Worm (Caenorhabditis elegans) whole organism, L1 larva: Measurements from ENCODE around the gene str-39.

Source experiments
- C16A3.4 ChIP-seq: fragments of 150-350 bp; optimal IDR thresholded peaks from 2 replicates; lab custom pipeline; 2014; ENCODE audit warnings: missing biosample characterization, missing genetic modification characterization
- aha-1 ChIP-seq: fragments of 150-350 bp; optimal IDR thresholded peaks from 2 replicates; lab custom pipeline; 2014; ENCODE audit warnings: missing biosample characterization, missing genetic modification characterization
- ama-1 ChIP-seq: fragments of 150-350 bp; optimal IDR thresholded peaks from 2 replicates; lab custom pipeline; 2014
- ceh-63 ChIP-seq: fragments of 200-800 bp; sonication (Bioruptor generic); optimal IDR thresholded peaks from 2 replicates; lab custom pipeline; 2018; ENCODE audit warnings: mild to moderate bottlenecking, missing genetic modification characterization, missing compliant biosample characterization
- ceh-88 ChIP-seq: fragments of 200-800 bp; sonication (Bioruptor generic); IDR thresholded peaks from 2 replicates; pipeline ENCODE4 v1.3.6; 2022; ENCODE audit warnings: missing genetic modification characterization, missing compliant biosample characterization
- ceh-90 ChIP-seq: sonication (generic microtip); optimal IDR thresholded peaks from 2 replicates; lab custom pipeline; 2016; ENCODE audit warnings: missing genetic modification characterization, missing compliant biosample characterization
- ces-1 ChIP-seq: fragments of 150-350 bp; optimal IDR thresholded peaks from 2 replicates; lab custom pipeline; 2014; ENCODE audit warnings: missing biosample characterization, missing genetic modification reagents, missing genetic modification characterization
- dpl-1 ChIP-seq, 3 experiments: fragments of 150-350 bp in 2 of 3; sonication (generic microtip) in 1 of 3; optimal IDR thresholded peaks; 2 replicates each; lab custom pipeline; 2014 to 2017; ENCODE audit warnings: missing biosample characterization in 3 of 3, missing genetic modification characterization in 3 of 3, missing genetic modification reagents in 3 of 3
- efl-1 ChIP-seq, 4 experiments: fragments of 150-350 bp; optimal IDR thresholded peaks in 3 of 4; peaks in 1 of 4; 1 replicate in 1 of 4; 2 replicates in 3 of 4; lab custom pipeline; 2014; ENCODE audit warnings: missing biosample characterization in 2 of 4, missing genetic modification characterization in 2 of 4, missing genetic modification reagents in 2 of 4
- egl-13 ChIP-seq: sonication (generic microtip); optimal IDR thresholded peaks from 2 replicates; lab custom pipeline; 2016; ENCODE audit warnings: missing genotype, missing genetic modification reagents, missing genetic modification characterization, missing compliant biosample characterization
- egl-27 ChIP-seq, 2 experiments: fragments of 150-350 bp in 1 of 2; sonication (generic microtip); optimal IDR thresholded peaks; 3 replicates each; lab custom pipeline; 2017 to 2018; ENCODE audit warnings: missing biosample characterization in 2 of 2, missing genetic modification characterization in 2 of 2, missing genetic modification reagents in 2 of 2
- elt-2 ChIP-seq: sonication (generic microtip); optimal IDR thresholded peaks from 2 replicates; lab custom pipeline; 2016; ENCODE audit warnings: missing genetic modification characterization, mild to moderate bottlenecking, inconsistent platforms, missing compliant biosample characterization, missing genetic modification reagents
- elt-3 ChIP-seq, 6 experiments: fragments of 150-350 bp in 1 of 6; sonication (generic microtip); optimal IDR thresholded peaks; 2 replicates each; lab custom pipeline; 2017 to 2018; ENCODE audit warnings: missing biosample characterization in 6 of 6, missing genetic modification characterization in 6 of 6, inconsistent platforms in 1 of 6
- ets-5 ChIP-seq: fragments of 200-800 bp; sonication (Bioruptor generic); IDR thresholded peaks from 2 replicates; pipeline ENCODE4 v1.3.6; 2022; ENCODE audit warnings: missing genetic modification characterization, missing compliant biosample characterization
- fkh-10 ChIP-seq: sonication (generic microtip); optimal IDR thresholded peaks from 2 replicates; lab custom pipeline; 2017; ENCODE audit warnings: missing biosample characterization, missing genetic modification reagents, missing genetic modification characterization
- fkh-4 ChIP-seq: sonication (generic microtip); optimal IDR thresholded peaks from 2 replicates; lab custom pipeline; 2016; ENCODE audit warnings: missing compliant biosample characterization, missing genetic modification characterization, borderline replicate concordance
- fkh-8 ChIP-seq: sonication (generic microtip); optimal IDR thresholded peaks from 2 replicates; lab custom pipeline; 2016; ENCODE audit warnings: mild to moderate bottlenecking, missing genetic modification characterization, missing compliant biosample characterization
- hlh-17 ChIP-seq: fragments of 200-800 bp; sonication (Bioruptor generic); optimal IDR thresholded peaks from 2 replicates; lab custom pipeline; 2018; ENCODE audit warnings: missing genetic modification characterization, mild to moderate bottlenecking, missing compliant biosample characterization, moderate library complexity, borderline replicate concordance
- hpl-2 ChIP-seq: fragments of 150-350 bp; optimal IDR thresholded peaks from 2 replicates; lab custom pipeline; 2014; ENCODE audit warnings: missing biosample characterization, missing genetic modification reagents, missing genetic modification characterization
- lsy-2 ChIP-seq, 2 experiments: fragments of 150-350 bp; optimal IDR thresholded peaks; 2 replicates each; lab custom pipeline; 2014; ENCODE audit warnings: missing biosample characterization in 2 of 2, missing genetic modification characterization in 2 of 2
- nhr-12 ChIP-seq: sonication (generic microtip); optimal IDR thresholded peaks from 2 replicates; lab custom pipeline; 2017; ENCODE audit warnings: missing biosample characterization, missing genetic modification characterization
- nhr-47 ChIP-seq: sonication (generic microtip); optimal IDR thresholded peaks from 2 replicates; lab custom pipeline; 2016; ENCODE audit warnings: mild to moderate bottlenecking, missing genetic modification characterization, moderate library complexity, missing compliant biosample characterization
- nhr-77 ChIP-seq: fragments of 150-350 bp; optimal IDR thresholded peaks from 2 replicates; lab custom pipeline; 2014; ENCODE audit warnings: missing biosample characterization, missing genetic modification characterization
- nhr-84 ChIP-seq: sonication (generic microtip); optimal IDR thresholded peaks from 2 replicates; lab custom pipeline; 2017; ENCODE audit warnings: missing biosample characterization, missing genetic modification characterization
- nhr-85 ChIP-seq: sonication (generic microtip); peaks from one replicate; lab custom pipeline; 2016; ENCODE audit warnings: missing genetic modification characterization, inconsistent platforms, missing compliant biosample characterization
- skn-1 ChIP-seq: fragments of 150-350 bp; optimal IDR thresholded peaks from 2 replicates; lab custom pipeline; 2014; ENCODE audit warnings: missing biosample characterization, missing genetic modification characterization
- snpc-4 ChIP-seq: fragments of 150-350 bp; optimal IDR thresholded peaks from 2 replicates; lab custom pipeline; 2014; ENCODE audit warnings: missing biosample characterization, missing genetic modification characterization
- snu-23 ChIP-seq: sonication (generic microtip); optimal IDR thresholded peaks from 2 replicates; lab custom pipeline; 2016; ENCODE audit warnings: missing genetic modification characterization, missing compliant biosample characterization
- sox-4 ChIP-seq: sonication (generic microtip); optimal IDR thresholded peaks from 2 replicates; lab custom pipeline; 2016; ENCODE audit warnings: missing genetic modification characterization, missing compliant biosample characterization
- sptf-1 ChIP-seq: fragments of 150-350 bp; optimal IDR thresholded peaks from 2 replicates; lab custom pipeline; 2014; ENCODE audit warnings: missing biosample characterization, missing genetic modification characterization
- tbx-2 ChIP-seq: sonication (generic microtip); optimal IDR thresholded peaks from 2 replicates; lab custom pipeline; 2016; ENCODE audit warnings: missing genetic modification characterization, missing compliant biosample characterization
- tlp-1 ChIP-seq: fragments of 150-350 bp; optimal IDR thresholded peaks from 2 replicates; lab custom pipeline; 2014; ENCODE audit warnings: missing biosample characterization, missing genetic modification characterization
- unc-30 ChIP-seq: sonication (generic microtip); optimal IDR thresholded peaks from 2 replicates; lab custom pipeline; 2017; ENCODE audit warnings: missing biosample characterization, missing genetic modification characterization
- vab-15 ChIP-seq: sonication (generic microtip); optimal IDR thresholded peaks from 2 replicates; lab custom pipeline; 2017; ENCODE audit warnings: missing genotype, mild to moderate bottlenecking, missing genetic modification characterization, missing compliant biosample characterization
- xbp-1 ChIP-seq: sonication (generic microtip); optimal IDR thresholded peaks from 2 replicates; lab custom pipeline; 2016; ENCODE audit warnings: missing genetic modification characterization, missing compliant biosample characterization
- zag-1 ChIP-seq: fragments of 150-350 bp; optimal IDR thresholded peaks from 2 replicates; lab custom pipeline; 2014; ENCODE audit warnings: missing biosample characterization, missing genetic modification characterization
- zip-4 ChIP-seq: fragments of 200-800 bp; sonication (Bioruptor generic); optimal IDR thresholded peaks from 2 replicates; lab custom pipeline; 2018; ENCODE audit warnings: mild to moderate bottlenecking, missing genetic modification characterization, moderate library complexity, missing compliant biosample characterization
- ztf-11 ChIP-seq, 2 experiments: sonication (generic microtip); optimal IDR thresholded peaks; 2 replicates each; lab custom pipeline; 2016 to 2017; ENCODE audit warnings: missing genetic modification characterization in 2 of 2, missing biosample characterization in 1 of 2, missing compliant biosample characterization in 1 of 2

The str-39 gene

DNA sequence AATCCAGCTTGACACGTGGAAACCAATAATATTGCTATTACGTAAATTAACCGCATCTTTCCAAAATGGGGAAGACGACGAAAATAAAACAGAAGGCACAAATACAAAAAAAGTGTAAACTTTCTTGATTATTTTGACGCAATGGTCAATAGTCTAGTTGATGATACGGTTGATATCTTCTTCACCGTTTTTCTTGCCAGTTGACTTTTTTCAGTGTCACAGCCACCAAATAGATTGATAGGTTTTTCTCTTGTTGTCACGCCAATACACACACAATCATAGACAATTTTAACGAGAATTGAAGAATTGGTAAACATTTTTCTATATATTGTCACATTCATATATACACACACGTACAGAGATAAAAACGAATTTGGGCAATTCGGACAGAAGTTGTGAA, 29.8 kb upstream of the str-39 start, which contains the start of gene zmp-3:
Gene zmp-3, minus strand, starts transcription at position 101 of the 400 bp plus-strand sequence.
- no peak for TF ChIP-seq egl-13 (tag; lab: Kevin White, UChicago)
- TF ChIP-seq nhr-85 (tag; lab: Kevin White, UChicago), result peak; percentile 60
- no peak for TF ChIP-seq nhr-77
- TF ChIP-seq elt-3 (tag; optimal IDR thresholded peaks at IDR 0.05; lab: Kevin White, UChicago), result peak in 1 of 6 experiments; percentile 42
- TF ChIP-seq, all 84 proteins: peak for 2

DNA sequence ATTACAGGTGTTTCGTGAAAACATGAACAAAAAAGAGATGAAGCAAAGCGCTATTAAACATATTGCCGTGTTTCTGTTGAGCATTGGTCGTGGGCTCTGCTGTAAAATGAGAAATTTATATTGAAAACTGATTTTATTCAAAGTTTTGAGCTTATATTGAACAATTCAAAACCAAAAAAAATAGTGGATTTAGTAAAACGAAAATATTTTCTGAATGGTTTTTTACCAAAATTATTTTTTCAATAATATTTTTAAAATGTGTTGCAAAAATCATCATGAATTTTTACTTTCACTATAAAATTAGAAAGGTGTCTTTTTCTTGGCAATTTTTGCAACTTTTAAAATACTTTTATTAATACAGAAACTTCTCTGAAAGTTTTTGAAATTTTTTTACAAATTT, 23.5 kb upstream of the str-39 start, which contains the start of gene C31B8.7:
Gene C31B8.7, minus strand, starts transcription at position 101 of the 400 bp plus-strand sequence.
- TF ChIP-seq C16A3.4, result no peak
- no peak for TF ChIP-seq xbp-1
- TF ChIP-seq tbx-2 (tag; lab: Kevin White, UChicago), result no peak
- no peak for TF ChIP-seq unc-30 (tag; lab: Kevin White, UChicago)
- TF ChIP-seq nhr-47 (tag; lab: Kevin White, UChicago), result no peak
- TF ChIP-seq sox-4 (tag; lab: Kevin White, UChicago), result no peak
- no peak for TF ChIP-seq ceh-63 (GFP tag; lab: Kevin White, UChicago)
- TF ChIP-seq lsy-2 (tag; optimal IDR thresholded peaks at IDR 0.05; lab: Kevin White, UChicago), result no peak
- TF ChIP-seq aha-1 (tag; lab: Kevin White, UChicago), result no peak
- TF ChIP-seq fkh-8 (tag; lab: Kevin White, UChicago), result no peak
- no peak for TF ChIP-seq snpc-4 (tag; lab: Kevin White, UChicago)
- TF ChIP-seq ztf-11 (tag; optimal IDR thresholded peaks at IDR 0.05; lab: Kevin White, UChicago), result no peak

DNA sequence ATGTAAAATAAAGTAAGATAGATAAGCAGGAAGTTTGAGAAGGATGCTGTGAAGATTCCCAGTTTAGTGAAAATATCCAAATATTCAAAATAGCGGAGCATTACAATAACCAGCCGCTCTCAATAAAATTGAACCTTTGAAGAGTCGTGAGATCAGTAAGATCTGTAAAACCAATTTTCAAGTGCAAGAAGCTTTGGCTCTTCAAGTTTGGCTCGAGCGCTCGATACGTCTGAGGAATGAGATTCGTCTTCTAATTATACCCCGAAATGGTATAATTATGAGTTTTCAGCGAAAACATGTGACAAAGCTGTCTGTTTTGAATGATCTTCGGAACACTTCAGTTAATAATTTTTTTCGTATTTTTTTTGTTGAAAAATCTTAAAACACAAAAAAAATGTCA, 20.2 kb upstream of the str-39 start, which contains the start of gene str-46:
Gene str-46, minus strand, starts transcription at position 101 of the 400 bp plus-strand sequence.
- no peak for TF ChIP-seq efl-1 (optimal IDR thresholded peaks at IDR 0.05; lab: Kevin White, UChicago)
- TF ChIP-seq efl-1 (GFP tag; optimal IDR thresholded peaks at IDR 0.05 in 1 of 2; lab: Kevin White, UChicago), result peak in 1 of 2 experiments; percentile 8
- TF ChIP-seq fkh-4 (tag; lab: Kevin White, UChicago), result no peak

DNA sequence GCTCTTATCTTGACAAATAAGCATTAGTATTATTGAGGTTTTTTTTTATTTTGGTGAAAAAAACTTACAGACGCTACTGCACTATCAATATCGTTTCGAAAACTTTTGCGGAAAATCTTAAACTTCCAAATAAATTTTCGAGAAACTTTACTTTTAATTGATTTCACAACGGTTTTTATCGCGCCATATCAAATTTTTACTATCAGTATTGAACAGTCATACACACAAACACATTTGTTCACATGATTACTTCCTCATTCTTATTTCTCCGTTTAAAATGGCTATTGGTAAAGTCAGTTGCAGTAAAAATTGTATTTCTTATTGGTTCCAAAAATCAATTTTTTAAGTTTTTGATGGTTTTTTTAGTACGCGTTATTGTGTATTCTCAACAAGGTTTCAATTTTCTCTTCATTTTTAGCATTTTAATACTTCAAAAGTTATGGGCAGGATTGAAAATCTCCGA, 16.5 kb upstream of the str-39 start, which contains the start of gene pals-32:
Gene pals-32, plus strand, starts transcription at position 413 of the 463 bp plus-strand sequence.
- TF ChIP-seq elt-2 (tag; lab: Kevin White, UChicago), result peak; percentile 3
- TF ChIP-seq vab-15 (tag; lab: Kevin White, UChicago), result no peak

DNA sequence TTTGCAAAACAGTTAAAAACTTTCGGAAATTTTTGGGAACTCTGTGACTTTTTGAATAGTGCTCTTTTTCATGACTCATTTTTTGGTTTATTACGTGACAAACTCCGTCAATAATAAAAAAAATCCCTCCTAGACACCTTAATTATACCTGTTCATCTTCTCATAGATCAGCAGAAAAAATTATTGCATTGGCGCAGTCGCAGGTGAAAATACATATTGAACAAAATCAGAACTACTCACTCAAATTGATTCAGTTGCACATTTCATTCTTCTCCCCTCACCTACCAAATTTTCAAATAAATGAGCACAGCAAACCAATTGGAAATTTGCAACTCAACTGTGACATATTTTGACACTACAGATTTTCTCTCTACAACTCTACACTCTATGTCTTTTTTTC, 13.3 kb upstream of the str-39 start, which contains the start of gene srh-127:
Gene srh-127, plus strand, starts transcription at position 301 of the 400 bp plus-strand sequence.
- TF ChIP-seq snu-23 (GFP tag; lab: Kevin White, UChicago) (no peak), efl-1 (optimal IDR thresholded peaks at IDR 0.05; lab: Kevin White, UChicago) (no peak), efl-1 (GFP tag; optimal IDR thresholded peaks at IDR 0.05 in 1 of 2; lab: Kevin White, UChicago) (peak in 1 of 2 experiments; percentile 17)

DNA sequence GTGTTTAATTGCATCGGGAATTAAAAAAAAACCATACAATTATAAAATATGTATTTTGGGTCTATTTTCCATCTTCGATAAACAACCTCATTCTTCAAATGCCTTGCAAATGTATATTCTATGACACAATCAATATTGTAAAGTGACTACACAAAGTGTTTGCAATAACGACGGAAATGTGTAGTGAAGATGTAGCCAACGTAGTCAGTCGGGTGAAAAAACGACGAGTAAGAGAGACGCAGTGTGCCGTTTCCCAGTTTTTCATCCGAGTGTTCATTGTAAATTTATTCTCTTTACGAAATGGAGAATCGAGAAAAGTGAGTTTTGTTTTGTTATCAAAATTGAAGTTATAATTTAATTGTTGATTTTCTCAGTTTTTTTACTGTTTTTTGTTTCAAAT, 12.2 kb upstream of the str-39 start, which contains the start of gene F37B4.15:
Gene F37B4.15, plus strand, starts transcription at position 301 of the 400 bp plus-strand sequence.
- no peak for TF ChIP-seq lsy-2 (tag; optimal IDR thresholded peaks at IDR 0.05; lab: Kevin White, UChicago)
- TF ChIP-seq ceh-90, result no peak
- no peak for TF ChIP-seq egl-27 (tag; optimal IDR thresholded peaks at IDR 0.05; lab: Kevin White, UChicago)

DNA sequence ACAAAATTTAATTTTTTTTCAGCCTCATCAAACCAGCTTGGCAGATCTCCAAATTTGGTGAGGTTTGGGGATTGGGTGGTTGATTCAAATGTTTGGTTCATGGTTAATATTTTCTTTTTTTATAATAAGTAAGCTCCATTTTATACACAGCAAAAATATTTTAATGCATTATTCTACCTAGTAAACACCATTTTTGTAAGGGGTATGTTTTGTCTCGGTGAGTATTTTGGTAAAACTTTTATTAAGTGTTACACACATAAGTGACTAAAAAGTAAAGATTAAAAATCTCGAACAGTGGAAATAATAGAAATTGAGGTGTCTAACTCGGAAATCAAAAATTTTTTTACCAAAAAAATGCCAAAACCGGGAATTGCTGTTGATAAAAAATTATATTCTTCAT, 9.0 kb upstream of the str-39 start, which contains the start of gene srw-4:
Gene srw-4, minus strand, starts transcription at position 101 of the 400 bp plus-strand sequence.
- no peak for TF ChIP-seq ces-1

DNA sequence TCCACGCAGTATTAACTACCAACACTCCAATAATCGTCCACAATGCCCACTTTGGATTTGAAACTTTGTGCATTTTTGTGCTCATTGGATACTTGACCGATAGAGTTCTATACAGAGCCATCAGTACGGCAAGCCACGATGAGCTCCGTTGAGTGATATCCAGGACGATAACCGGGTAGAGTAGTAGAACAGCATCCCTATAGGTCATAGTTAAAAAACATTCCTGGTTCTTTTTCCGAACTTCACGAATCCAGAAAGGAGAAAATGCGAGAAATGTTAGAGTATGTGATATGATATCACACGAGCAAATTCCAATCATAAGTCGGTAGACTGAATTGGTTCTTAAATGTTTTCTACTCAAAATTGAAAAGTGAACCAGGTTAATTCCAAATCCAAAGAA, 8.6 kb upstream of the str-39 start:
- TF ChIP-seq elt-2 (tag; lab: Kevin White, UChicago) (no peak), nhr-12 (no peak), ceh-88 (no peak), dpl-1 (GFP tag; optimal IDR thresholded peaks at IDR 0.05; lab: Kevin White, UChicago) (no peak), zip-4 (no peak), ama-1 (lab: Kevin White, UChicago) (no peak), tlp-1 (tag; lab: Kevin White, UChicago) (no peak), ets-5 (GFP tag; lab: Robert Waterston, UW) (no peak), hlh-17 (no peak), sptf-1 (tag; lab: Kevin White, UChicago) (no peak), nhr-84 (tag; lab: Kevin White, UChicago) (no peak), snu-23 (GFP tag; lab: Kevin White, UChicago) (no peak), ces-1 (no peak), zag-1 (tag; lab: Kevin White, UChicago) (no peak), skn-1 (tag; lab: Kevin White, UChicago) (no peak), fkh-10 (GFP tag; lab: Kevin White, UChicago) (no peak), hpl-2 (no peak)
